Worm (Caenorhabditis elegans): Measurements from ENCODE around the gene F56C9.10.

ce11 chrIII:7378522-7378921 lies 43.4 kb upstream of the F56C9.10 start:
- TF ChIP-seq sdz-38 (tag; optimal IDR thresholded peaks at IDR 0.05) (no peak), F52B5.7 (tag; optimal IDR thresholded peaks at IDR 0.05) (no peak), F49E8.2 (tag; optimal IDR thresholded peaks at IDR 0.05; ENCODE audit: insufficient read depth) (no peak), ama-1 (optimal IDR thresholded peaks at IDR 0.05) (no peak), ama-1 (GFP tag; optimal IDR thresholded peaks at IDR 0.05) (no peak), fkh-3 (tag; optimal IDR thresholded peaks at IDR 0.05) (no peak)

All from whole organism, young adult.